Worm (Caenorhabditis elegans) whole organism, young adult: Measurements from ENCODE around the gene Y10G11A.1.
A peak's percentile ranks its signal among the peaks of the same experiment; 100 is the strongest.

ENCODE experiments used
- B0019.2 ChIP-seq: fragments of 200-800 bp; sonication (Bioruptor generic); conservative IDR thresholded peaks from 2 replicates; pipeline ENCODE4 v1.3.6; 2022; ENCODE audit warnings: missing genetic modification reagents, missing genetic modification characterization, missing compliant biosample characterization
- C06A6.2 ChIP-seq: fragments of 200-800 bp; sonication (Bioruptor generic); conservative IDR thresholded peaks from 2 replicates; pipeline ENCODE4 v1.3.6; 2022; ENCODE audit warnings: missing genetic modification characterization, missing compliant biosample characterization
- F37B4.10 ChIP-seq: fragments of 200-800 bp; sonication (Bioruptor generic); IDR thresholded peaks from 2 replicates; pipeline ENCODE4 v1.3.6; 2022; ENCODE audit warnings: missing genetic modification characterization, missing compliant biosample characterization
- F39B2.1 ChIP-seq: fragments of 200-800 bp; sonication (Bioruptor generic); IDR thresholded peaks from 2 replicates; pipeline ENCODE4 v1.3.6; 2022; ENCODE audit warnings: missing genetic modification reagents, missing genetic modification characterization, missing compliant biosample characterization
- F55B11.4 ChIP-seq: sonication (generic microtip); optimal IDR thresholded peaks from 2 replicates; lab custom pipeline; 2016; ENCODE audit warnings: missing compliant biosample characterization, missing genetic modification characterization, borderline replicate concordance; ENCODE audit not compliant: insufficient read depth
- T07F8.4 ChIP-seq: sonication (generic microtip); optimal IDR thresholded peaks from 2 replicates; lab custom pipeline; 2016; ENCODE audit warnings: mild to moderate bottlenecking, missing genetic modification characterization, moderate library complexity, missing compliant biosample characterization
- T26A5.8 ChIP-seq: sonication (generic microtip); optimal IDR thresholded peaks from 2 replicates; lab custom pipeline; 2016; ENCODE audit warnings: missing genetic modification characterization, missing compliant biosample characterization
- Y67H2A.10 ChIP-seq: fragments of 200-800 bp; sonication (Bioruptor generic); conservative IDR thresholded peaks from 2 replicates; pipeline ENCODE4 v1.3.6; 2022; ENCODE audit warnings: missing genetic modification reagents, missing genetic modification characterization, missing compliant biosample characterization
- Y95B8A.8 ChIP-seq: fragments of 200-800 bp; sonication (Bioruptor generic); IDR thresholded peaks from 2 replicates; pipeline ENCODE4 v1.3.6; 2022; ENCODE audit warnings: missing genetic modification reagents, missing genetic modification characterization, missing compliant biosample characterization
- ZK185.1 ChIP-seq: sonication (generic microtip); optimal IDR thresholded peaks from 2 replicates; lab custom pipeline; 2016; ENCODE audit warnings: mild to moderate bottlenecking, missing genetic modification characterization, missing compliant biosample characterization; ENCODE audit not compliant: poor library complexity, severe bottlenecking
- akir-1 ChIP-seq: fragments of 200-800 bp; sonication (Bioruptor generic); optimal IDR thresholded peaks from 2 replicates; lab custom pipeline; 2018; ENCODE audit warnings: mild to moderate bottlenecking, missing genetic modification characterization, moderate library complexity, missing compliant biosample characterization
- ama-1 ChIP-seq, 3 experiments: fragments of 150-350 bp in 1 of 3; sonication (generic microtip) in 2 of 3; optimal IDR thresholded peaks; 2 replicates each; lab custom pipeline; 2014 to 2018; ENCODE audit warnings: missing biosample characterization in 2 of 3, missing genetic modification characterization in 2 of 3, missing genetic modification reagents in 2 of 3
- aptf-2 ChIP-seq: fragments of 200-800 bp; sonication (Bioruptor generic); conservative IDR thresholded peaks from 2 replicates; pipeline ENCODE4 v1.3.6; 2022; ENCODE audit warnings: missing genetic modification reagents, missing genetic modification characterization, missing compliant biosample characterization
- cebp-1 ChIP-seq, 2 experiments: fragments of 200-800 bp in 1 of 2; sonication (Bioruptor generic) in 1 of 2; sonication (generic microtip) in 1 of 2; IDR thresholded peaks in 1 of 2; optimal IDR thresholded peaks in 1 of 2; 2 replicates each; pipeline versions ENCODE4 v1.3.6 to Lab custom; 2017 to 2022; ENCODE audit warnings: missing compliant biosample characterization in 2 of 2, missing genetic modification characterization in 2 of 2, mild to moderate bottlenecking in 1 of 2, missing genetic modification reagents in 1 of 2, moderate library complexity in 1 of 2
- cebp-2 ChIP-seq: fragments of 200-800 bp; sonication (Bioruptor generic); IDR thresholded peaks from 2 replicates; pipeline ENCODE4 v1.3.6; 2022; ENCODE audit warnings: missing genetic modification characterization, missing compliant biosample characterization
- egl-18 ChIP-seq: fragments of 200-800 bp; sonication (Bioruptor generic); IDR thresholded peaks from 2 replicates; pipeline ENCODE4 v1.3.6; 2022; ENCODE audit warnings: missing genetic modification reagents, missing genetic modification characterization, missing compliant biosample characterization
- egrh-3 ChIP-seq: fragments of 200-800 bp; sonication (Bioruptor generic); IDR thresholded peaks from 2 replicates; pipeline ENCODE4 v1.3.6; 2022; ENCODE audit warnings: missing genetic modification reagents, missing genetic modification characterization, missing compliant biosample characterization
- fkh-3 ChIP-seq: sonication (generic microtip); optimal IDR thresholded peaks from 2 replicates; lab custom pipeline; 2016; ENCODE audit warnings: mild to moderate bottlenecking, missing genetic modification characterization, missing compliant biosample characterization
- hlh-26 ChIP-seq: fragments of 200-800 bp; sonication (Bioruptor generic); conservative IDR thresholded peaks from 2 replicates; pipeline ENCODE4 v1.3.6; 2022; ENCODE audit warnings: missing genetic modification reagents, missing genetic modification characterization, missing compliant biosample characterization
- hmg-20 ChIP-seq: fragments of 200-800 bp; sonication (Bioruptor generic); IDR thresholded peaks from 2 replicates; pipeline ENCODE4 v1.3.6; 2022; ENCODE audit warnings: missing genetic modification reagents, missing genetic modification characterization, missing compliant biosample characterization
- hsf-1 ChIP-seq: fragments of 200-800 bp; sonication (Bioruptor generic); IDR thresholded peaks from 2 replicates; pipeline ENCODE4 v1.3.6; 2022; ENCODE audit warnings: missing genetic modification reagents, missing genetic modification characterization, missing compliant biosample characterization
- let-526 ChIP-seq: fragments of 200-800 bp; sonication (Bioruptor generic); IDR thresholded peaks from 2 replicates; pipeline ENCODE4 v1.3.6; 2022; ENCODE audit warnings: missing genetic modification reagents, missing genetic modification characterization, missing compliant biosample characterization
- lin-26 ChIP-seq: fragments of 200-800 bp; sonication (Bioruptor generic); IDR thresholded peaks from 2 replicates; pipeline ENCODE4 v1.3.6; 2022; ENCODE audit warnings: missing genetic modification reagents, missing genetic modification characterization, missing compliant biosample characterization
- lin-54 ChIP-seq: fragments of 200-800 bp; sonication (Bioruptor generic); optimal IDR thresholded peaks from 2 replicates; lab custom pipeline; 2018; ENCODE audit warnings: mild to moderate bottlenecking, missing genetic modification characterization, missing compliant biosample characterization
- mel-28 ChIP-seq: sonication (generic microtip); optimal IDR thresholded peaks from 2 replicates; lab custom pipeline; 2016; ENCODE audit warnings: borderline replicate concordance, mild to moderate bottlenecking, missing genetic modification characterization, missing compliant biosample characterization
- mxl-1 ChIP-seq: sonication (generic microtip); optimal IDR thresholded peaks from 2 replicates; lab custom pipeline; 2016; ENCODE audit warnings: missing genetic modification characterization, missing compliant biosample characterization
- nfya-1 ChIP-seq: sonication (generic microtip); optimal IDR thresholded peaks from 2 replicates; lab custom pipeline; 2017; ENCODE audit warnings: antibody characterized with exemption, missing compliant biosample characterization, missing genetic modification characterization, borderline replicate concordance; ENCODE audit not compliant: insufficient read depth
- nfya-2 ChIP-seq: fragments of 200-800 bp; sonication (Bioruptor generic); IDR thresholded peaks from 2 replicates; pipeline ENCODE4 v1.3.6; 2022; ENCODE audit warnings: missing genetic modification reagents, missing genetic modification characterization, missing compliant biosample characterization
- nfyb-1 ChIP-seq: fragments of 200-800 bp; sonication (Bioruptor generic); IDR thresholded peaks from 2 replicates; pipeline ENCODE4 v1.3.6; 2022; ENCODE audit warnings: missing genetic modification reagents, missing genetic modification characterization, missing compliant biosample characterization
- nhr-120 ChIP-seq: fragments of 200-800 bp; sonication (Bioruptor generic); IDR thresholded peaks from 2 replicates; pipeline ENCODE4 v1.3.6; 2022; ENCODE audit warnings: missing genetic modification characterization, missing compliant biosample characterization
- nhr-27 ChIP-seq: fragments of 200-800 bp; sonication (Bioruptor generic); optimal IDR thresholded peaks from 2 replicates; lab custom pipeline; 2018; ENCODE audit warnings: mild to moderate bottlenecking, missing genetic modification characterization, moderate library complexity, missing compliant biosample characterization
- nhr-90 ChIP-seq: sonication (generic microtip); optimal IDR thresholded peaks from 2 replicates; lab custom pipeline; 2016; ENCODE audit warnings: missing genotype, mild to moderate bottlenecking, missing genetic modification characterization, missing compliant biosample characterization
- pbrm-1 ChIP-seq: fragments of 200-800 bp; sonication (Bioruptor generic); IDR thresholded peaks from 2 replicates; pipeline ENCODE4 v1.3.6; 2022; ENCODE audit warnings: missing genetic modification reagents, missing genetic modification characterization, missing compliant biosample characterization
- pha-4 ChIP-seq: fragments of 150-350 bp; sonication (generic microtip); optimal IDR thresholded peaks from 2 replicates; lab custom pipeline; 2014; ENCODE audit warnings: missing biosample characterization, missing genetic modification reagents, missing genetic modification characterization
- sdz-38 ChIP-seq: sonication (generic microtip); optimal IDR thresholded peaks from 2 replicates; lab custom pipeline; 2016; ENCODE audit warnings: missing genotype, missing genetic modification characterization, missing compliant biosample characterization
- snpc-1.1 ChIP-seq: sonication (generic microtip); optimal IDR thresholded peaks from 2 replicates; lab custom pipeline; 2017; ENCODE audit warnings: missing genetic modification characterization, mild to moderate bottlenecking, missing compliant biosample characterization, antibody characterized with exemption, moderate library complexity, missing genotype, missing genetic modification reagents; ENCODE audit not compliant: insufficient read depth
- snpc-1.3 ChIP-seq: sonication (generic microtip); optimal IDR thresholded peaks from 2 replicates; lab custom pipeline; 2017; ENCODE audit warnings: missing genetic modification characterization, mild to moderate bottlenecking, missing compliant biosample characterization, antibody characterized with exemption, moderate library complexity, missing genotype, missing genetic modification reagents; ENCODE audit not compliant: insufficient read depth
- snpc-3.4 ChIP-seq: sonication (generic microtip); optimal IDR thresholded peaks from 2 replicates; lab custom pipeline; 2017; ENCODE audit warnings: missing genetic modification characterization, mild to moderate bottlenecking, missing compliant biosample characterization, antibody characterized with exemption, moderate library complexity, missing genotype, missing genetic modification reagents
- tlf-1 ChIP-seq: fragments of 200-800 bp; sonication (Bioruptor generic); optimal IDR thresholded peaks from 2 replicates; lab custom pipeline; 2018; ENCODE audit warnings: mild to moderate bottlenecking, missing genetic modification characterization, missing compliant biosample characterization
- unc-130 ChIP-seq: sonication (generic microtip); optimal IDR thresholded peaks from 2 replicates; lab custom pipeline; 2016; ENCODE audit warnings: missing genetic modification reagents, missing genetic modification characterization, missing compliant biosample characterization
- unc-62 ChIP-seq: fragments of 150-350 bp; optimal IDR thresholded peaks from 2 replicates; lab custom pipeline; 2014; ENCODE audit warnings: missing biosample characterization, missing genetic modification reagents, missing genetic modification characterization
- xnd-1 ChIP-seq: sonication (generic microtip); optimal IDR thresholded peaks from 2 replicates; lab custom pipeline; 2016; ENCODE audit warnings: missing genotype, missing genetic modification reagents, missing genetic modification characterization, missing compliant biosample characterization
- zim-3 ChIP-seq: sonication (generic microtip); optimal IDR thresholded peaks from 2 replicates; lab custom pipeline; 2017; ENCODE audit warnings: mild to moderate bottlenecking, missing genetic modification characterization, moderate library complexity, missing compliant biosample characterization
- ztf-26 ChIP-seq: sonication (generic microtip); optimal IDR thresholded peaks from 2 replicates; lab custom pipeline; 2017; ENCODE audit warnings: missing genetic modification characterization, missing compliant biosample characterization
- ztf-28 ChIP-seq: fragments of 200-800 bp; sonication (Bioruptor generic); IDR thresholded peaks from 2 replicates; pipeline ENCODE4 v1.3.6; 2022; ENCODE audit warnings: missing genetic modification reagents, missing genetic modification characterization, missing compliant biosample characterization

The Y10G11A.1 gene

DNA sequence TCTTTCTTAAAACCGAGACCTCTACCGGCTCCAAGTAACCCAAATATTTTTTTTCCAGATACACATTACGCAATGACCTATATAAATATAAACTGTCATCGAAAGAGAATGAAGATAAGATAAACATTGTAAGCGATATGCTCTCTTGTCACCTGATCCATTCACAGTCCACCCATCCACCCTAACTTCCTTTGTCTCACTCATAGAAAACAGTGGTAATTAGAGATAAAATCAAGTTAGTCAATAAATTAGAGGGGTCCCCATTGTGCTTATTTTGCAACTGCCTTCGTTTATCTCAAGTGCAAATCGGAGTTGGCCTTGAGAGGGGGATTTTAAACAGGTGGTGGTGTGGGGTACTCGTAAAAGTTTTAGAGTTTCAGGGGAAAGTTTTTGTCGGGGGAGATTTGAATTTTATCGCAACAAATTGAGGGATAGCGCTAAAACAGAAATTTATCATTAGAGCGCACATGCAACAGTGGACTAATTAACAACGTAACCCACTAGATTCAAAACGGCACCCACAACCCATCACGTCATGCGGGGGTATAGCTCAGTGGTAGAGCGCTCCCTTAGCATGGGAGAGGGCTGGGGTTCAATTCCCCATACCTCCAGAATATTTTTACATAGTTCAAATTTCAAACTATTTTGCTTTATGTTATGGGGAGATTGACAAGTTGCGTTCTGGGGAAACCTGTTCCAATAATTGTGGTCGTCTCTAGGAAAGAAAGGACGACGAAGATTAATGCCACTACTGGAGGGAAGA, 26.4 kb upstream of the Y10G11A.1 start (continued):
- TF ChIP-seq snpc-3.4 (tag; lab: Kevin White, UChicago) (peak; percentile 68), ama-1 (optimal IDR thresholded peaks at IDR 0.05; lab: Kevin White, UChicago) (no peak), ama-1 (GFP tag; optimal IDR thresholded peaks at IDR 0.05; lab: Kevin White, UChicago) (peak; percentile 50 to 56), hmg-20 (GFP tag; lab: Robert Waterston, UW) (peak; percentile 56; the same call in 1 of the 2 replicates), xnd-1 (no peak), let-526 (GFP tag; lab: Robert Waterston, UW) (no peak), Y95B8A.8 (GFP tag; lab: Robert Waterston, UW) (no peak), nhr-90 (peak; percentile 69), nfyb-1 (GFP tag; lab: Robert Waterston, UW) (peak; percentile 69; the same call in 1 of the 2 replicates), F37B4.10 (GFP tag; lab: Robert Waterston, UW) (no peak), lin-26 (GFP tag; lab: Robert Waterston, UW) (peak; percentile 95), B0019.2 (GFP tag; lab: Robert Waterston, UW) (peak; percentile 44; the same call in 1 of the 2 replicates), nhr-120 (GFP tag; lab: Robert Waterston, UW) (0 out of 2 replicates have a peak, but pooled peaks have one; percentile 53), Y67H2A.10 (GFP tag; lab: Robert Waterston, UW) (no peak), egrh-3 (GFP tag; lab: Robert Waterston, UW) (peak; percentile 35; the same call in 1 of the 2 replicates), fkh-3 (tag; lab: Kevin White, UChicago) (peak; percentile 17), ztf-28 (GFP tag; lab: Robert Waterston, UW) (no peak), pbrm-1 (peak; percentile 82), nfya-2 (no peak), unc-130 (peak; percentile 9), hlh-26 (GFP tag; lab: Robert Waterston, UW) (no peak), akir-1 (no peak), snpc-1.3 (tag; lab: Kevin White, UChicago) (peak; percentile 57), mel-28 (tag; lab: Kevin White, UChicago) (no peak), hsf-1 (GFP tag; lab: Robert Waterston, UW) (0 out of 2 replicates have a peak, but pooled peaks have one; percentile 35), T26A5.8 (tag; lab: Kevin White, UChicago) (no peak), T07F8.4 (peak; percentile 32), nfya-1 (tag; lab: Kevin White, UChicago) (no peak), tlf-1 (no peak), ZK185.1 (tag; lab: Kevin White, UChicago) (peak; percentile 52), egl-18 (GFP tag; lab: Robert Waterston, UW) (0 out of 2 replicates have a peak, but pooled peaks have one; percentile 18), ztf-26 (no peak), lin-54 (GFP tag; lab: Kevin White, UChicago) (peak; percentile 32), F39B2.1 (GFP tag; lab: Robert Waterston, UW) (no peak), aptf-2 (GFP tag; lab: Robert Waterston, UW) (no peak), cebp-1 (GFP tag; IDR thresholded peaks at IDR 0.05; lab: Robert Waterston, UW) (no peak), cebp-1 (tag; optimal IDR thresholded peaks at IDR 0.05; lab: Kevin White, UChicago) (peak; percentile 50), zim-3 (tag; lab: Kevin White, UChicago) (peak; percentile 68), mxl-1 (tag; lab: Kevin White, UChicago) (peak; percentile 70), cebp-2 (GFP tag; lab: Robert Waterston, UW) (peak; percentile 85; the same call in 1 of the 2 replicates), nhr-27 (tag; lab: Kevin White, UChicago) (peak; percentile 41), F55B11.4 (tag; lab: Kevin White, UChicago) (no peak), C06A6.2 (GFP tag; lab: Robert Waterston, UW) (no peak), snpc-1.1 (tag; lab: Kevin White, UChicago) (no peak), sdz-38 (no peak), unc-62 (GFP tag; lab: Kevin White, UChicago) (no peak), pha-4 (tag; lab: Kevin White, UChicago) (no peak)
